Worm (Caenorhabditis elegans): ENCODE results near the gene stdh-1.
A peak's percentile ranks its signal among the peaks of the same experiment; 100 is the strongest.

The stdh-1 gene

DNA sequence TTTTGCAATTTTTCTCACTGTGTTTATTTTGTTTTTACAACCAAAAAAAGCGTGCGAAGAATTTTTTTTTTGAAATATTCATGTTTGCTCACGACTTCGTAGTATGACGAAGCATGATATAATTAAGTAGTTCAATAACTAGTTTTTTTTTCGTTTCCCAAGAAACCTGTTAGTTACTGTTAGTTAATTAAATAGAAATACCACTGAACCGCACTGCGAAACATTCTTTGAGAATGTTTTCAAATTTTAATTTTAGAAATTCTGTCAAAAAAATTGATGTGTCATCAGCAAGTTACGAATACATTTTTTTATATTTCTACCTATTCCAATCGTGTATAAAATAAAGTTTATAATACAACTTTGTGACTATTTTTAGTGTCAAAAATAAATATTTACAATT lies 20.1 kb downstream of the stdh-1 start, which contains the start of gene srxa-12:
Gene srxa-12, plus strand, starts transcription at position 301 of the 400 bp plus-strand sequence.
- TF ChIP-seq pax-3 (tag; optimal IDR thresholded peaks at IDR 0.05) (no peak), lin-39 (tag; optimal IDR thresholded peaks at IDR 0.05) (no peak), aly-2 (tag; optimal IDR thresholded peaks at IDR 0.05) (no peak), sup-37 (GFP tag; optimal IDR thresholded peaks at IDR 0.05) (no peak), sptf-1 (tag; optimal IDR thresholded peaks at IDR 0.05) (no peak), nhr-90 (tag; optimal IDR thresholded peaks at IDR 0.05; ENCODE audit: poor library complexity) (no peak)

DNA sequence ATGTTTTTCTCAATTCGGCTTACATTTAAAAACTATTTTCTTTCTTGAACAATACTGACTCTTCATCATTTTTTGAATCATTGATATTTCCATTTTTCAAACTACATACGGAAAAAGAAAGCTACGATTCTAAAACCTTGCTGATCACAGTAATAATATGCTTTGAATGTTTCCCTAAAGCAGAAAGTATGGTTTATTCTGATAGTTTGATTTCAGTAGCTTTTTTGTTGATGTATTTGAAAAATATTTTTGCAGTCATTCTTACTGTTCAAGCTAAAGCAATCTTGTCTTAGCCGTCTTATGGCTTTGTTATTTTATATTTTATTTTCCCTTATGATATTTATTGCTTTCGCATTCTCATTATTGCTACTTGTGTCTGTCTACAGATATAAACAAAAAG lies 23.2 kb downstream of the stdh-1 start, which contains the start of gene srxa-13:
Gene srxa-13, plus strand, starts transcription at position 301 of the 400 bp plus-strand sequence.
- TF ChIP-seq jun-1 (tag; optimal IDR thresholded peaks at IDR 0.05) (no peak), ceh-88 (GFP tag; IDR thresholded peaks at IDR 0.05) (no peak), zag-1 (tag; optimal IDR thresholded peaks at IDR 0.05) (no peak), pag-3 (tag; optimal IDR thresholded peaks at IDR 0.05; ENCODE audit: borderline replicate concordance, insufficient read depth) (no peak), lsy-2 (tag; optimal IDR thresholded peaks at IDR 0.05) (no peak), ztf-11 (tag; optimal IDR thresholded peaks at IDR 0.05) (no peak), nhr-28 (tag; optimal IDR thresholded peaks at IDR 0.05) (no peak), grh-1 (GFP tag; IDR thresholded peaks at IDR 0.05) (no peak), sptf-1 (tag; optimal IDR thresholded peaks at IDR 0.05) (no peak), fkh-4 (tag; optimal IDR thresholded peaks at IDR 0.05; ENCODE audit: borderline replicate concordance) (no peak), alr-1 (tag; optimal IDR thresholded peaks at IDR 0.05; ENCODE audit: borderline replicate concordance) (no peak), nhr-11 (tag; optimal IDR thresholded peaks at IDR 0.05) (no peak), C04F5.9 (tag; optimal IDR thresholded peaks at IDR 0.05) (no peak), dsc-1 (tag; optimal IDR thresholded peaks at IDR 0.05) (no peak), isw-1 (GFP tag; IDR thresholded peaks at IDR 0.05) (no peak), skn-1 (tag; optimal IDR thresholded peaks at IDR 0.05) (no peak), zip-4 (GFP tag; optimal IDR thresholded peaks at IDR 0.05) (no peak)

DNA sequence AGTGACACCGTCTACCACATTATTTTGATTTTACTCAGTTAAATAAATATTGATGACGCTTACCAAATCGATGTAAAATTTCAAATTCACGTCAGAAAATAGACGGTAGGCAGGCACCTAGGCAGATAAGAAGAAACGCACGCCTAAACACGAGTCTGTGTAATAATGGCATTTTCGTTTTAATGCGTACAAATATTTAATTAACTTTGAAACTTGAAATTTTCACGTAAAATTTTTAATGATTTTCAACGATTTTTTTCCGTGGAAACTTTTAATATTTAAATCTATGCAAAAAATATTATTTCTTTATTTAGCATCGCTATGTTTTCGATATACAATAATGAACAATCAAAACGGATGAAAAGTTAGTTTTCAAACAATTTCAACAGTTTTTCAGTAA lies 24.9 kb downstream of the stdh-1 start, which contains the start of gene C06B3.16:
Gene C06B3.16, plus strand, starts transcription at position 301 of the 400 bp plus-strand sequence.
- no peak for TF ChIP-seq jun-1 (tag; optimal IDR thresholded peaks at IDR 0.05)
- no peak for TF ChIP-seq ceh-90 (tag; optimal IDR thresholded peaks at IDR 0.05)
- TF ChIP-seq alr-1 (tag; optimal IDR thresholded peaks at IDR 0.05; ENCODE audit: borderline replicate concordance) = no peak
- no peak for TF ChIP-seq blmp-1 (tag; optimal IDR thresholded peaks at IDR 0.05)
- TF ChIP-seq Y116A8C.19 (tag; optimal IDR thresholded peaks at IDR 0.05; ENCODE audit: borderline replicate concordance) = no peak

ce11 chrV:13931952-13932351 lies 25.7 kb downstream of the stdh-1 start:
- no peak for TF ChIP-seq fkh-10 (GFP tag; optimal IDR thresholded peaks at IDR 0.05)
- no peak for TF ChIP-seq xbp-1 (tag; optimal IDR thresholded peaks at IDR 0.05)
- no peak for TF ChIP-seq blmp-1 (tag; optimal IDR thresholded peaks at IDR 0.05)
- no peak for TF ChIP-seq C16A3.4 (tag; optimal IDR thresholded peaks at IDR 0.05)
- no peak for TF ChIP-seq pqm-1 (tag; optimal IDR thresholded peaks at IDR 0.05)
- no peak for TF ChIP-seq pax-3 (tag; optimal IDR thresholded peaks at IDR 0.05)
- no peak for TF ChIP-seq dsc-1 (tag; optimal IDR thresholded peaks at IDR 0.05)
- TF ChIP-seq aly-2 (tag; optimal IDR thresholded peaks at IDR 0.05) = no peak
- TF ChIP-seq lin-35 (GFP tag; optimal IDR thresholded peaks at IDR 0.05) = no peak
- TF ChIP-seq nhr-71 (tag; optimal IDR thresholded peaks at IDR 0.05) = no peak
- no peak for TF ChIP-seq sptf-1 (tag; optimal IDR thresholded peaks at IDR 0.05)
- no peak for TF ChIP-seq nhr-77 (tag; optimal IDR thresholded peaks at IDR 0.05)

DNA sequence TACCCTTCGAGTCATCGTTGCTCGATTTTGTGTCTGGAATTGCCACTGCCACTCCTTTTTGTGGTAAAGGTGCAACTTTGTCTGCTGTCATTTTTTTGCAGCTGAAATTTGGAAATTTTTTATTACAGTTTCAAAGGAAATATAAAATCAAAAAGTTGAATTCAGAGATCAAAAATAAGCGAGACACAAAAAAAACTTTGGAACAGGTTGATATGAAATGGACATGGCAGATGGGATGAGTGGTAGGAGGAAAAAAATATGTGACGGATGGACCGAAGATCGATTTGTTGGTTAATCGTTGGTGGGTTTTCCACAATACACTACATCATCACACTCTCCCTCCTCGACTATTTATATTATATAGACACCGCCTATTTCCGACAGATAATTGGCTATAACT lies 28.3 kb downstream of the stdh-1 start, which contains the start of gene R10D12.1:
Gene R10D12.1, minus strand, starts transcription at position 101 of the 400 bp plus-strand sequence.
- peak in 1 of 6 experiments; percentile 40 for TF ChIP-seq elt-3 (tag; optimal IDR thresholded peaks at IDR 0.05)
- TF ChIP-seq grh-1 (GFP tag; IDR thresholded peaks at IDR 0.05) = 0 out of 2 replicates have a peak, but pooled peaks have one; percentile 25
- no peak for TF ChIP-seq efl-1 (optimal IDR thresholded peaks at IDR 0.05)
- TF ChIP-seq efl-1 (GFP tag; optimal IDR thresholded peaks at IDR 0.05 in 1 of 2) = no peak
- peak; percentile 2 for TF ChIP-seq nhr-20 (tag; optimal IDR thresholded peaks at IDR 0.05)
- TF ChIP-seq ama-1 (optimal IDR thresholded peaks at IDR 0.05) = peak; percentile 30
- TF ChIP-seq lin-15B (tag; optimal IDR thresholded peaks at IDR 0.05) = no peak
- TF ChIP-seq ztf-11 (tag; optimal IDR thresholded peaks at IDR 0.05) = no peak

Measured in whole organism, L1 larva.